Fruit fly (Drosophila melanogaster) whole organism, embryonic: ENCODE measurements around the gene Kdm2.

Experiments
- Atf6 ChIP-seq: fragments of 200-800 bp; sonication (Bioruptor generic); IDR thresholded peaks from 2 replicates; pipeline ENCODE4 v1.3.6; 2022; ENCODE audit warnings: missing biosample characterization, missing genetic modification characterization
- Bteb2 ChIP-seq: fragments of 200-800 bp; sonication (Bioruptor generic); optimal IDR thresholded peaks from 2 replicates; lab custom pipeline; 2016; ENCODE audit warnings: missing biosample characterization, missing genetic modification characterization
- CG10274 ChIP-seq: fragments of 200-800 bp; sonication (Bioruptor generic); optimal IDR thresholded peaks from 3 replicates; lab custom pipeline; 2017; ENCODE audit warnings: missing biosample characterization, mild to moderate bottlenecking, missing genetic modification characterization
- CG10565 ChIP-seq: fragments of 200-800 bp; sonication (Bioruptor generic); optimal IDR thresholded peaks from 3 replicates; lab custom pipeline; 2016; ENCODE audit warnings: missing biosample characterization, mild to moderate bottlenecking, missing genetic modification characterization
- CG11398 ChIP-seq: fragments of 200-800 bp; sonication (Bioruptor generic); optimal IDR thresholded peaks from 2 replicates; lab custom pipeline; 2016; ENCODE audit warnings: missing biosample characterization, missing genetic modification characterization
- CG11456 ChIP-seq: fragments of 200-800 bp; sonication (Bioruptor generic); IDR thresholded peaks from 3 replicates; pipeline ENCODE4 v1.3.6; 2022; ENCODE audit warnings: missing biosample characterization, missing genetic modification characterization
- CG11560 ChIP-seq: fragments of 200-800 bp; sonication (Bioruptor generic); IDR thresholded peaks from 3 replicates; pipeline ENCODE4 v1.3.6; 2022; ENCODE audit warnings: missing biosample characterization, missing genetic modification characterization
- CG11723 ChIP-seq: fragments of 200-800 bp; sonication (Bioruptor generic); optimal IDR thresholded peaks from 2 replicates; lab custom pipeline; 2017; ENCODE audit warnings: missing biosample characterization, mild to moderate bottlenecking, missing genetic modification characterization
- CG15073 ChIP-seq: fragments of 200-800 bp; sonication (Bioruptor generic); optimal IDR thresholded peaks from 2 replicates; lab custom pipeline; 2016; ENCODE audit warnings: missing biosample characterization, missing genetic modification characterization
- CG1647 ChIP-seq: fragments of 200-800 bp; sonication (Bioruptor generic); optimal IDR thresholded peaks from 3 replicates; lab custom pipeline; 2016; ENCODE audit warnings: missing biosample characterization, missing genetic modification characterization
- CG17361 ChIP-seq: fragments of 200-800 bp; sonication (Bioruptor generic); IDR thresholded peaks from 3 replicates; pipeline ENCODE4 v1.3.6; 2022; ENCODE audit warnings: missing biosample characterization, missing genetic modification characterization
- CG17568 ChIP-seq: fragments of 200-800 bp; sonication (Bioruptor generic); optimal IDR thresholded peaks from 2 replicates; lab custom pipeline; 2018; ENCODE audit warnings: missing biosample characterization, mild to moderate bottlenecking, missing genetic modification characterization, moderate library complexity
- CG18262 ChIP-seq: fragments of 200-800 bp; optimal IDR thresholded peaks from 3 replicates; lab custom pipeline; 2019; ENCODE audit warnings: missing biosample characterization, mild to moderate bottlenecking, missing genetic modification characterization, moderate library complexity
- CG2116 ChIP-seq: fragments of 200-800 bp; sonication (Bioruptor generic); optimal IDR thresholded peaks from 3 replicates; lab custom pipeline; 2018; ENCODE audit warnings: missing biosample characterization, mild to moderate bottlenecking, missing genetic modification characterization
- CG2678 ChIP-seq: fragments of 200-800 bp; sonication (Bioruptor generic); optimal IDR thresholded peaks from 3 replicates; lab custom pipeline; 2019; ENCODE audit warnings: missing biosample characterization, mild to moderate bottlenecking, missing genetic modification characterization, moderate library complexity
- CG32767 ChIP-seq: fragments of 200-800 bp; sonication (Bioruptor generic); IDR thresholded peaks from 2 replicates; pipeline ENCODE4 v1.3.6; 2022; ENCODE audit warnings: missing biosample characterization, missing genetic modification characterization
- CG3281 ChIP-seq: fragments of 200-800 bp; sonication (Bioruptor generic); optimal IDR thresholded peaks from 3 replicates; lab custom pipeline; 2017; ENCODE audit warnings: missing biosample characterization, mild to moderate bottlenecking, missing genetic modification characterization
- CG4360 ChIP-seq: fragments of 200-800 bp; sonication (Bioruptor generic); IDR thresholded peaks from 2 replicates; pipeline ENCODE4 v1.3.6; 2022; ENCODE audit warnings: missing biosample characterization, missing genetic modification characterization
- CG43689 ChIP-seq: fragments of 200-800 bp; sonication (Bioruptor generic); IDR thresholded peaks from 2 replicates; pipeline ENCODE4 v1.3.6; 2022; ENCODE audit warnings: missing biosample characterization, missing genetic modification characterization
- CG4424 ChIP-seq: fragments of 200-800 bp; sonication (Bioruptor generic); optimal IDR thresholded peaks from 3 replicates; lab custom pipeline; 2016; ENCODE audit warnings: missing biosample characterization, missing genetic modification characterization
- CG4820 ChIP-seq: fragments of 200-800 bp; sonication (Bioruptor generic); optimal IDR thresholded peaks from 3 replicates; lab custom pipeline; 2016; ENCODE audit warnings: missing biosample characterization, missing genetic modification characterization
- CG6689 ChIP-seq: fragments of 200-800 bp; sonication (Bioruptor generic); IDR thresholded peaks from 2 replicates; pipeline ENCODE4 v1.3.6; 2022; ENCODE audit warnings: missing biosample characterization, missing genetic modification characterization
- CG6813 ChIP-seq: fragments of 200-800 bp; sonication (Bioruptor generic); optimal IDR thresholded peaks from 2 replicates; lab custom pipeline; 2017; ENCODE audit warnings: missing biosample characterization, missing genetic modification characterization, mild to moderate bottlenecking, moderate library complexity, missing genetic modification reagents
- CG7357 ChIP-seq: fragments of 200-800 bp; sonication (Bioruptor generic); IDR thresholded peaks from 3 replicates; pipeline ENCODE4 v1.3.6; 2022; ENCODE audit warnings: missing biosample characterization, missing genetic modification characterization
- CG7928 ChIP-seq: fragments of 200-800 bp; sonication (Bioruptor generic); optimal IDR thresholded peaks from 2 replicates; lab custom pipeline; 2017; ENCODE audit warnings: missing biosample characterization, mild to moderate bottlenecking, missing genetic modification characterization
- CG8089 ChIP-seq: fragments of 200-800 bp; sonication (Bioruptor generic); optimal IDR thresholded peaks from 3 replicates; lab custom pipeline; 2016; ENCODE audit warnings: missing biosample characterization, missing genetic modification characterization
- CG8944 ChIP-seq: fragments of 200-800 bp; sonication (Bioruptor generic); optimal IDR thresholded peaks from 3 replicates; lab custom pipeline; 2016; ENCODE audit warnings: missing biosample characterization, missing genetic modification characterization
- CkIIα-i1 ChIP-seq: fragments of 200-800 bp; sonication (Bioruptor generic); IDR thresholded peaks from 2 replicates; pipeline ENCODE4 v1.3.6; 2022; ENCODE audit warnings: missing biosample characterization, missing genetic modification characterization
- Dad ChIP-seq: fragments of 200-800 bp; sonication (Bioruptor generic); optimal IDR thresholded peaks from 3 replicates; lab custom pipeline; 2016; ENCODE audit warnings: missing biosample characterization, missing genetic modification characterization
- Dek ChIP-seq: fragments of 200-800 bp; sonication (Bioruptor generic); optimal IDR thresholded peaks from 3 replicates; lab custom pipeline; 2019; ENCODE audit warnings: missing biosample characterization, mild to moderate bottlenecking, missing genetic modification characterization, moderate library complexity
- Dfd ChIP-seq, 2 experiments: fragments of >200 bp; optimal IDR thresholded peaks; 2 replicates each; lab custom pipeline; 2017; ENCODE audit warnings: missing biosample characterization in 2 of 2, missing genetic modification characterization in 2 of 2
- Dll ChIP-seq: fragments of 200-800 bp; sonication (Bioruptor generic); IDR thresholded peaks from 4 replicates; pipeline ENCODE4 v1.3.6; 2022; ENCODE audit warnings: missing biosample characterization, missing genetic modification characterization; ENCODE audit not compliant: partially characterized antibody
- Fer1 ChIP-seq: fragments of 200-800 bp; sonication (Bioruptor generic); optimal IDR thresholded peaks from 2 replicates; lab custom pipeline; 2017; ENCODE audit warnings: missing biosample characterization, mild to moderate bottlenecking, missing genetic modification characterization
- H15 ChIP-seq: fragments of 200-800 bp; sonication (Bioruptor generic); IDR thresholded peaks from 3 replicates; pipeline ENCODE4 v1.3.6; 2022; ENCODE audit warnings: missing biosample characterization, missing genetic modification characterization
- HLH3B ChIP-seq: fragments of 200-800 bp; sonication (Bioruptor generic); IDR thresholded peaks from 2 replicates; pipeline ENCODE4 v1.3.6; 2022; ENCODE audit warnings: missing biosample characterization, missing genetic modification characterization
- Neu2 ChIP-seq: fragments of 200-800 bp; sonication (Bioruptor generic); optimal IDR thresholded peaks from 3 replicates; lab custom pipeline; 2016; ENCODE audit warnings: missing biosample characterization, missing genetic modification characterization, borderline replicate concordance
- Oaz ChIP-seq: fragments of 200-800 bp; sonication (Bioruptor generic); IDR thresholded peaks from 2 replicates; pipeline ENCODE4 v1.3.6; 2022; ENCODE audit warnings: missing biosample characterization, missing genetic modification characterization
- Sox102F ChIP-seq: fragments of 200-800 bp; sonication (Bioruptor generic); optimal IDR thresholded peaks from 2 replicates; lab custom pipeline; 2018; ENCODE audit warnings: missing biosample characterization, mild to moderate bottlenecking, missing genetic modification characterization, moderate library complexity
- ato ChIP-seq: fragments of 200-800 bp; sonication (Bioruptor generic); IDR thresholded peaks from 2 replicates; pipeline ENCODE4 v1.3.6; 2022; ENCODE audit warnings: missing biosample characterization, missing genetic modification characterization; ENCODE audit not compliant: partially characterized antibody
- az2 ChIP-seq: fragments of 200-800 bp; sonication (Bioruptor generic); optimal IDR thresholded peaks from 3 replicates; lab custom pipeline; 2016; ENCODE audit warnings: missing biosample characterization, missing genetic modification characterization
- chn ChIP-seq: fragments of 200-800 bp; sonication (Bioruptor generic); optimal IDR thresholded peaks from 2 replicates; lab custom pipeline; 2016; ENCODE audit warnings: missing biosample characterization, missing genetic modification characterization
- danr ChIP-seq: fragments of 200-800 bp; sonication (Bioruptor generic); IDR thresholded peaks from 2 replicates; pipeline ENCODE4 v1.3.6; 2022; ENCODE audit warnings: missing biosample characterization, missing genetic modification characterization
- dati ChIP-seq: fragments of 200-800 bp; sonication (Bioruptor generic); IDR thresholded peaks from 2 replicates; pipeline ENCODE4 v1.3.6; 2022; ENCODE audit warnings: missing biosample characterization, missing genetic modification characterization
- emc ChIP-seq: fragments of 200-800 bp; sonication (Bioruptor generic); optimal IDR thresholded peaks from 2 replicates; lab custom pipeline; 2016; ENCODE audit warnings: missing biosample characterization, missing genetic modification characterization
- ftz-f1 ChIP-seq: fragments of 200-800 bp; sonication (Bioruptor generic); optimal IDR thresholded peaks from 2 replicates; lab custom pipeline; 2016; ENCODE audit warnings: missing biosample characterization, missing genetic modification characterization
- gro ChIP-seq: fragments of 200-800 bp; sonication (Bioruptor generic); optimal IDR thresholded peaks from 2 replicates; lab custom pipeline; 2016; ENCODE audit warnings: missing biosample characterization, missing genetic modification characterization
- lilli ChIP-seq: fragments of 200-800 bp; sonication (Bioruptor generic); optimal IDR thresholded peaks from 3 replicates; lab custom pipeline; 2016; ENCODE audit warnings: missing biosample characterization, missing genetic modification characterization
- pnt ChIP-seq: fragments of 200-800 bp; sonication (Bioruptor generic); optimal IDR thresholded peaks from 3 replicates; lab custom pipeline; 2016; ENCODE audit warnings: missing biosample characterization, missing genetic modification characterization
- rib ChIP-seq: fragments of 200-800 bp; sonication (Bioruptor generic); IDR thresholded peaks from 2 replicates; pipeline ENCODE4 v1.3.6; 2022; ENCODE audit warnings: missing biosample characterization, missing genetic modification characterization
- seq ChIP-seq: fragments of 200-800 bp; sonication (Bioruptor generic); IDR thresholded peaks from 2 replicates; pipeline ENCODE4 v1.3.6; 2022; ENCODE audit warnings: missing biosample characterization, missing genetic modification characterization
- sqz ChIP-seq: fragments of 200-800 bp; sonication (Bioruptor generic); optimal IDR thresholded peaks from 3 replicates; lab custom pipeline; 2018; ENCODE audit warnings: missing biosample characterization, mild to moderate bottlenecking, missing genetic modification characterization
- tap ChIP-seq: fragments of 200-800 bp; optimal IDR thresholded peaks from 3 replicates; lab custom pipeline; 2019; ENCODE audit warnings: missing biosample characterization, mild to moderate bottlenecking, missing genetic modification characterization, moderate library complexity
- vfl ChIP-seq: fragments of 200-800 bp; sonication (Bioruptor generic); optimal IDR thresholded peaks from 2 replicates; lab custom pipeline; 2016; ENCODE audit warnings: missing biosample characterization, missing genetic modification characterization

Kdm2 gene

DNA sequence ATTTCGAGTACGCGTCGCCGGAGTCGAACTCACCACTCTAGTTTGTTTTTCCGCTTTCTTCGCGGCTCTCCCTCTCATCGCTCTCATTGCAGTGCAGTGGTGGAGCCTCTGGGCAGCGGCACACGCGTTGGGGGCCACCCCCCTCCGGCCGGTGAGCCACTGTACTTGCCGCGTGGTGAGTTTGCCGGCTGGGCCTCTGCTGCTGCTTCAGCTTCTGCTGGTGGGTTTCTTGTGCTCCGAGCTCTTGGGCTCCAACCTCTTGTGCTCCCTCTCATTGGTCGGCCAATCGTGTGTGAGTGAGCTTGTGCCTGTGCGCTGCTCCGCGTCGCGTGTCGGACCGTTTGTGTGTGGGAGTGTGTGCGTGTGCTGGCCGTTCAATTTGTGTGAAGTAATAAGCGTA is 726 bp downstream of the Kdm2 start (continued):
- TF ChIP-seq Fer1 (peak; percentile 84), ftz-f1 (GFP tag; lab: Kevin White, UChicago) (peak; percentile 84), Neu2 (GFP tag; lab: Kevin White, UChicago) (no peak), CG11456 (GFP tag; lab: Robert Waterston, UW) (no peak), emc (GFP tag; lab: Kevin White, UChicago) (no peak), CkIIα-i1 (GFP tag; lab: Robert Waterston, UW) (no peak), CG17568 (GFP tag; lab: Kevin White, UChicago) (no peak), CG15073 (GFP tag; lab: Kevin White, UChicago) (no peak), CG4360 (GFP tag; lab: Robert Waterston, UW) (no peak), rib (GFP tag; lab: Robert Waterston, UW) (no peak), CG10274 (GFP tag; lab: Kevin White, UChicago) (no peak), dati (GFP tag; lab: Robert Waterston, UW) (no peak), Dll (GFP tag; lab: Robert Waterston, UW) (no peak), CG11560 (tag; lab: Robert Waterston, UW) (no peak), Atf6 (GFP tag; lab: Robert Waterston, UW) (no peak), CG11723 (GFP tag; lab: Kevin White, UChicago) (peak; percentile 29), CG11398 (peak; percentile 32), sqz (GFP tag; lab: Kevin White, UChicago) (no peak), CG10565 (GFP tag; lab: Kevin White, UChicago) (no peak), vfl (GFP tag; lab: Kevin White, UChicago) (peak; percentile 64), CG8944 (peak; percentile 10), Dek (peak; percentile 72), Dfd (GFP tag; optimal IDR thresholded peaks at IDR 0.05; lab: Kevin White, UChicago) (no peak), danr (GFP tag; lab: Robert Waterston, UW) (no peak), CG3281 (peak; percentile 37), CG18262 (tag; lab: Kevin White, UChicago) (no peak), gro (GFP tag; lab: Kevin White, UChicago) (peak; percentile 73), CG32767 (GFP tag; lab: Robert Waterston, UW) (no peak), CG2116 (GFP tag; lab: Kevin White, UChicago) (no peak), CG6689 (GFP tag; lab: Robert Waterston, UW) (no peak), Oaz (GFP tag; lab: Robert Waterston, UW) (no peak), CG8089 (GFP tag; lab: Kevin White, UChicago) (peak; percentile 52), lilli (GFP tag; lab: Kevin White, UChicago) (peak; percentile 85), Dad (peak; percentile 28), Bteb2 (GFP tag; lab: Kevin White, UChicago) (peak; percentile 21), tap (tag; lab: Kevin White, UChicago) (peak; percentile 44), chn (GFP tag; lab: Kevin White, UChicago) (peak; percentile 73), CG7357 (GFP tag; lab: Robert Waterston, UW) (no peak), Sox102F (no peak), CG7928 (GFP tag; lab: Kevin White, UChicago) (no peak), CG4820 (no peak), H15 (GFP tag; lab: Robert Waterston, UW) (no peak), CG17361 (no peak), az2 (peak; percentile 10), CG43689 (no peak), HLH3B (no peak), CG2678 (tag; lab: Kevin White, UChicago) (peak; percentile 46), CG6813 (GFP tag; lab: Kevin White, UChicago) (peak; percentile 76), seq (GFP tag; lab: Robert Waterston, UW) (no peak), CG4424 (peak; percentile 23), ato (no peak), pnt (peak; percentile 57), CG1647 (peak; percentile 57)
